Worm (Caenorhabditis elegans) whole organism, young adult: Measurements from ENCODE around the gene Y51B9A.8.

ENCODE experiments used
- F23B12.7 ChIP-seq: sonication (generic microtip); optimal IDR thresholded peaks from 2 replicates; lab custom pipeline; 2017; ENCODE audit warnings: missing genetic modification characterization, mild to moderate bottlenecking, missing compliant biosample characterization, antibody characterized with exemption, moderate library complexity; ENCODE audit not compliant: insufficient read depth
- F55B11.4 ChIP-seq: sonication (generic microtip); optimal IDR thresholded peaks from 2 replicates; lab custom pipeline; 2016; ENCODE audit warnings: missing compliant biosample characterization, missing genetic modification characterization, borderline replicate concordance; ENCODE audit not compliant: insufficient read depth
- F57A8.1 ChIP-seq: fragments of 200-800 bp; sonication (Bioruptor generic); optimal IDR thresholded peaks from 2 replicates; lab custom pipeline; 2018; ENCODE audit warnings: mild to moderate bottlenecking, missing genetic modification characterization, moderate library complexity, missing compliant biosample characterization
- Y79H2A.3 ChIP-seq: fragments of 200-800 bp; sonication (Bioruptor generic); conservative IDR thresholded peaks from 2 replicates; pipeline ENCODE4 v1.3.6; 2022; ENCODE audit warnings: missing genetic modification reagents, missing genetic modification characterization, missing compliant biosample characterization
- aptf-2 ChIP-seq: fragments of 200-800 bp; sonication (Bioruptor generic); conservative IDR thresholded peaks from 2 replicates; pipeline ENCODE4 v1.3.6; 2022; ENCODE audit warnings: missing genetic modification reagents, missing genetic modification characterization, missing compliant biosample characterization
- atf-7 ChIP-seq: sonication (generic microtip); optimal IDR thresholded peaks from 2 replicates; lab custom pipeline; 2017; ENCODE audit warnings: mild to moderate bottlenecking, missing genetic modification characterization, missing compliant biosample characterization
- athp-1 ChIP-seq: sonication (generic microtip); optimal IDR thresholded peaks from 2 replicates; lab custom pipeline; 2017; ENCODE audit warnings: mild to moderate bottlenecking, missing genetic modification characterization, missing compliant biosample characterization
- cebp-1 ChIP-seq, 2 experiments: fragments of 200-800 bp in 1 of 2; sonication (Bioruptor generic) in 1 of 2; sonication (generic microtip) in 1 of 2; IDR thresholded peaks in 1 of 2; optimal IDR thresholded peaks in 1 of 2; 2 replicates each; pipeline versions ENCODE4 v1.3.6 to Lab custom; 2017 to 2022; ENCODE audit warnings: missing compliant biosample characterization in 2 of 2, missing genetic modification characterization in 2 of 2, mild to moderate bottlenecking in 1 of 2, missing genetic modification reagents in 1 of 2, moderate library complexity in 1 of 2
- dpff-1 ChIP-seq: sonication (generic microtip); optimal IDR thresholded peaks from 2 replicates; lab custom pipeline; 2017; ENCODE audit warnings: mild to moderate bottlenecking, missing genetic modification characterization, missing compliant biosample characterization
- hrde-1 ChIP-seq: sonication (generic microtip); optimal IDR thresholded peaks from 2 replicates; lab custom pipeline; 2016; ENCODE audit warnings: missing genetic modification characterization, mild to moderate bottlenecking, missing compliant biosample characterization, moderate library complexity, missing genotype, missing genetic modification reagents, borderline replicate concordance
- hsf-1 ChIP-seq: fragments of 200-800 bp; sonication (Bioruptor generic); IDR thresholded peaks from 2 replicates; pipeline ENCODE4 v1.3.6; 2022; ENCODE audit warnings: missing genetic modification reagents, missing genetic modification characterization, missing compliant biosample characterization
- madf-10 ChIP-seq: sonication (generic microtip); optimal IDR thresholded peaks from 2 replicates; lab custom pipeline; 2016; ENCODE audit warnings: mild to moderate bottlenecking, missing genetic modification characterization, missing compliant biosample characterization
- madf-3 ChIP-seq: fragments of 200-800 bp; sonication (Bioruptor generic); IDR thresholded peaks from 2 replicates; pipeline ENCODE4 v1.3.6; 2022; ENCODE audit warnings: missing genetic modification reagents, missing genetic modification characterization, missing compliant biosample characterization
- madf-8 ChIP-seq: fragments of 200-800 bp; sonication (Bioruptor generic); conservative IDR thresholded peaks from 2 replicates; pipeline ENCODE4 v1.3.6; 2022; ENCODE audit warnings: missing genetic modification reagents, missing genetic modification characterization, missing compliant biosample characterization
- mel-28 ChIP-seq: sonication (generic microtip); optimal IDR thresholded peaks from 2 replicates; lab custom pipeline; 2016; ENCODE audit warnings: borderline replicate concordance, mild to moderate bottlenecking, missing genetic modification characterization, missing compliant biosample characterization
- mes-4 ChIP-seq: sonication (generic microtip); optimal IDR thresholded peaks from 2 replicates; lab custom pipeline; 2016; ENCODE audit warnings: missing genotype, missing genetic modification characterization, missing compliant biosample characterization
- nfya-1 ChIP-seq: sonication (generic microtip); optimal IDR thresholded peaks from 2 replicates; lab custom pipeline; 2017; ENCODE audit warnings: antibody characterized with exemption, missing compliant biosample characterization, missing genetic modification characterization, borderline replicate concordance; ENCODE audit not compliant: insufficient read depth
- nfya-2 ChIP-seq: fragments of 200-800 bp; sonication (Bioruptor generic); IDR thresholded peaks from 2 replicates; pipeline ENCODE4 v1.3.6; 2022; ENCODE audit warnings: missing genetic modification reagents, missing genetic modification characterization, missing compliant biosample characterization
- nfyb-1 ChIP-seq: fragments of 200-800 bp; sonication (Bioruptor generic); IDR thresholded peaks from 2 replicates; pipeline ENCODE4 v1.3.6; 2022; ENCODE audit warnings: missing genetic modification reagents, missing genetic modification characterization, missing compliant biosample characterization
- nhr-80 ChIP-seq: sonication (generic microtip); optimal IDR thresholded peaks from 2 replicates; lab custom pipeline; 2016; ENCODE audit warnings: missing genetic modification characterization, missing compliant biosample characterization
- pha-4 ChIP-seq: fragments of 150-350 bp; sonication (generic microtip); optimal IDR thresholded peaks from 2 replicates; lab custom pipeline; 2014; ENCODE audit warnings: missing biosample characterization, missing genetic modification reagents, missing genetic modification characterization
- rec-8 ChIP-seq, 2 experiments: sonication (generic microtip); optimal IDR thresholded peaks; 2 replicates each; lab custom pipeline; 2016; ENCODE audit warnings: mild to moderate bottlenecking in 2 of 2, missing genetic modification characterization in 2 of 2, missing genetic modification reagents in 2 of 2, missing genotype in 2 of 2, missing biosample characterization in 1 of 2, missing compliant biosample characterization in 1 of 2, moderate library complexity in 1 of 2
- repo-1 ChIP-seq: sonication (generic microtip); optimal IDR thresholded peaks from 2 replicates; lab custom pipeline; 2017; ENCODE audit warnings: mild to moderate bottlenecking, missing genetic modification characterization, missing compliant biosample characterization
- rpc-1 ChIP-seq, 2 experiments: fragments of 150-350 bp in 1 of 2; sonication (generic microtip) in 1 of 2; optimal IDR thresholded peaks; 2 replicates each; lab custom pipeline; 2014 to 2018; ENCODE audit warnings: missing biosample characterization in 1 of 2, missing genetic modification characterization in 1 of 2, missing genetic modification reagents in 1 of 2, missing genotype in 1 of 2
- sdz-38 ChIP-seq: sonication (generic microtip); optimal IDR thresholded peaks from 2 replicates; lab custom pipeline; 2016; ENCODE audit warnings: missing genotype, missing genetic modification characterization, missing compliant biosample characterization
- snpc-1.3 ChIP-seq: sonication (generic microtip); optimal IDR thresholded peaks from 2 replicates; lab custom pipeline; 2017; ENCODE audit warnings: missing genetic modification characterization, mild to moderate bottlenecking, missing compliant biosample characterization, antibody characterized with exemption, moderate library complexity, missing genotype, missing genetic modification reagents; ENCODE audit not compliant: insufficient read depth
- snpc-4 ChIP-seq, 5 experiments: fragments of 150-350 bp in 1 of 5; sonication (generic microtip) in 4 of 5; optimal IDR thresholded peaks; 2 replicates each; lab custom pipeline; 2014 to 2018; ENCODE audit warnings: missing genetic modification characterization in 5 of 5, missing biosample characterization in 3 of 5, antibody characterized with exemption in 2 of 5, mild to moderate bottlenecking in 2 of 5, missing compliant biosample characterization in 2 of 5, missing genotype in 2 of 5, moderate library complexity in 2 of 5, missing genetic modification reagents in 1 of 5
- tlf-1 ChIP-seq: fragments of 200-800 bp; sonication (Bioruptor generic); optimal IDR thresholded peaks from 2 replicates; lab custom pipeline; 2018; ENCODE audit warnings: mild to moderate bottlenecking, missing genetic modification characterization, missing compliant biosample characterization
- unc-130 ChIP-seq: sonication (generic microtip); optimal IDR thresholded peaks from 2 replicates; lab custom pipeline; 2016; ENCODE audit warnings: missing genetic modification reagents, missing genetic modification characterization, missing compliant biosample characterization
- zim-3 ChIP-seq: sonication (generic microtip); optimal IDR thresholded peaks from 2 replicates; lab custom pipeline; 2017; ENCODE audit warnings: mild to moderate bottlenecking, missing genetic modification characterization, moderate library complexity, missing compliant biosample characterization
- ztf-18 ChIP-seq: sonication (generic microtip); optimal IDR thresholded peaks from 2 replicates; lab custom pipeline; 2016; ENCODE audit warnings: missing genotype, mild to moderate bottlenecking, missing genetic modification characterization, missing compliant biosample characterization
- ztf-25 ChIP-seq: fragments of 200-800 bp; sonication (Bioruptor generic); IDR thresholded peaks from 2 replicates; pipeline ENCODE4 v1.3.6; 2022; ENCODE audit warnings: missing genetic modification reagents, missing genetic modification characterization, missing compliant biosample characterization
- ztf-26 ChIP-seq: sonication (generic microtip); optimal IDR thresholded peaks from 2 replicates; lab custom pipeline; 2017; ENCODE audit warnings: missing genetic modification characterization, missing compliant biosample characterization
- ztf-3 ChIP-seq: fragments of 200-800 bp; sonication (Bioruptor generic); optimal IDR thresholded peaks from 2 replicates; lab custom pipeline; 2018; ENCODE audit warnings: mild to moderate bottlenecking, missing genetic modification characterization, missing compliant biosample characterization

Y51B9A.8 gene

ce11 chrII:9385241-9385640, 13.4 kb upstream of the Y51B9A.8 start, which contains the start of gene C06C3.7:
C06C3.7 (plus strand) TSS chrII:9385541.
- TF ChIP-seq nfya-2: no peak
- TF ChIP-seq cebp-1 (GFP tag; IDR thresholded peaks at IDR 0.05; lab: Robert Waterston, UW): no peak
- no peak for TF ChIP-seq cebp-1 (tag; optimal IDR thresholded peaks at IDR 0.05; lab: Kevin White, UChicago)
- no peak for TF ChIP-seq sdz-38 (tag; lab: Kevin White, UChicago)
- no peak for TF ChIP-seq snpc-1.3 (tag; lab: Kevin White, UChicago)
- TF ChIP-seq hrde-1 (tag; lab: Kevin White, UChicago): no peak
- no peak for TF ChIP-seq ztf-26
- no peak for TF ChIP-seq nhr-80 (tag; lab: Kevin White, UChicago)
- no peak for TF ChIP-seq dpff-1
- no peak for TF ChIP-seq nfya-1
- TF ChIP-seq F23B12.7 (tag; lab: Kevin White, UChicago): no peak
- TF ChIP-seq madf-8 (GFP tag; lab: Robert Waterston, UW): no peak
- TF ChIP-seq tlf-1: no peak
- no peak for TF ChIP-seq madf-3 (GFP tag; lab: Robert Waterston, UW)
- no peak for TF ChIP-seq mes-4 (tag; lab: Kevin White, UChicago)
- no peak for TF ChIP-seq pha-4 (tag; lab: Kevin White, UChicago)
- no peak for TF ChIP-seq snpc-4 (GFP tag; optimal IDR thresholded peaks at IDR 0.05; lab: Kevin White, UChicago)
- no peak for TF ChIP-seq snpc-4 (tag; optimal IDR thresholded peaks at IDR 0.05; lab: Kevin White, UChicago)
- TF ChIP-seq ztf-3 (GFP tag; lab: Kevin White, UChicago): no peak

DNA sequence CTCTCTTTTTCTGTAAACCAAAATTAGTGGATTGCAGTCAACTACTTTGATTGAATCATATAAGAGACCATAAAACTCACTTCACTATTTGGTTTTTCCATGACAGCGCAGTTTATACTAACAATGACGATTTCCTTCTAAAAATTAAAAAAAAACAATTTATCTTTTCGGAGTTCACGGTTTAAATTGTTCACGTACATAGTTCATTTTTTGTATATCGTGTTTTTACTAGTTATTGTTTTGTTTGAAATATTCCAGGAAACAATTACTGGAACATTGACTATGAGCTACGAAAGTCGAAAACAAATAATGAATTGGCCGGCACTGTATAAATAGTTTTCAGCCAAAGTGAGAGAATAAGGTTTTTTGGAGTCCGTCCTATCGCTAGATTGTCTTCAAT, 5.9 kb upstream of the Y51B9A.8 start, which contains the start of gene lido-17:
Gene lido-17 (minus strand): TSS at position 101 of the 400 bp plus-strand sequence.
- TF ChIP-seq repo-1 (no peak), nfyb-1 (GFP tag; lab: Robert Waterston, UW) (no peak), madf-10 (no peak), unc-130 (GFP tag; lab: Kevin White, UChicago) (no peak), rpc-1 (optimal IDR thresholded peaks at IDR 0.05; lab: Kevin White, UChicago) (no peak), rpc-1 (tag; optimal IDR thresholded peaks at IDR 0.05; lab: Kevin White, UChicago) (no peak), ztf-18 (tag; lab: Kevin White, UChicago) (no peak), sdz-38 (tag; lab: Kevin White, UChicago) (no peak), mel-28 (tag; lab: Kevin White, UChicago) (no peak), ztf-25 (no peak), F57A8.1 (GFP tag; lab: Kevin White, UChicago) (no peak), hsf-1 (GFP tag; lab: Robert Waterston, UW) (no peak), Y79H2A.3 (no peak), athp-1 (tag; lab: Kevin White, UChicago) (no peak), hrde-1 (tag; lab: Kevin White, UChicago) (no peak), aptf-2 (GFP tag; lab: Robert Waterston, UW) (no peak), pha-4 (tag; lab: Kevin White, UChicago) (no peak)

DNA sequence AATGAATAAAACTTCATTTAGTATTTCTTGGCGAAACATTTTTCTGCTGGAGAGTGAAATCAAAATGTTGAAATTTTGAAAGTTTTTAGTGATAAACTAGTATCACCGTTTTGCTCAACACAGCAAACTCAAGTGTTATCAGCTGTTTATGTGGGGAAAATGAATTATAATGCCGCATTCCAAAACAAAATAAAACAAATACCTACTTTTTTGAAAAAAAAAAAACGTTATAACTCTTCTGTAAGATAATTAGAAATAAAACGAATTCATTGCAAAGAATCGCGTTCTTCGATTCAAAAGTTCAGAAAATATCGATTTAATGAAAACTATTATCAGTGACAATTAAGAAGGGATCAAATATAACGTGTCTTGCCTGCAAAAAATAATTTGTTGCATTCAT, 1.2 kb upstream of the Y51B9A.8 start, which contains the start of gene Y51B9A.9:
Gene Y51B9A.9 (minus strand): TSS at position 101 of the 400 bp plus-strand sequence.
- no peak for TF ChIP-seq F55B11.4 (tag; lab: Kevin White, UChicago)
- no peak for TF ChIP-seq atf-7 (tag; lab: Kevin White, UChicago)
- no peak for TF ChIP-seq rec-8 (tag; optimal IDR thresholded peaks at IDR 0.05; lab: Kevin White, UChicago)
- no peak for TF ChIP-seq zim-3 (tag; lab: Kevin White, UChicago)
